Worm (Caenorhabditis elegans): ENCODE results near the gene egl-15.

DNA sequence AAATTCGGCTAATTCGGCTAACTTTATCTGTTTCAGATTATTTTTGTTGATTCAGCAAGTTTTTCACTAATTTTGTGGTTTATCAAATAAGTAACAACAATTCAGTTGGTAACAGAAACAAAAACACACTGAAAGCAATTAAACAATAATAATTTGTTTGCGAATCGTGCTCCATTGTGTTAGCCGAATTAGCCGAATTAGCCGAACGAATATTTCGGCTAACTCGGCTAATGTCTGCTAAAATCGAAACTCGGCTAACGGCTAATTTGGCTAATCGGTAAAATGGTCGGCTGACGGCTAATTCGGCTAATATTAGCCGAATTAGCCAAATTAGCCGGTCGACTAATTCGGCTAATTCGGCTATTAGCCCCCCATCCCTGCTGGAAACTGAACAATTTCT, 12.5 kb upstream of the egl-15 start:
- TF ChIP-seq ztf-11 (tag; optimal IDR thresholded peaks at IDR 0.05) (no peak), unc-62 (GFP tag; optimal IDR thresholded peaks at IDR 0.05) (no peak), lin-39 (tag; optimal IDR thresholded peaks at IDR 0.05) (no peak), nhr-77 (tag; optimal IDR thresholded peaks at IDR 0.05) (no peak), egl-27 (tag; optimal IDR thresholded peaks at IDR 0.05) (no peak), jun-1 (tag; optimal IDR thresholded peaks at IDR 0.05) (no peak), nhr-23 (tag; optimal IDR thresholded peaks at IDR 0.05) (no peak), snpc-4 (tag; optimal IDR thresholded peaks at IDR 0.05) (no peak), R02D3.7 (tag; optimal IDR thresholded peaks at IDR 0.05) (no peak), nhr-237 (tag; optimal IDR thresholded peaks at IDR 0.05) (no peak), ama-1 (optimal IDR thresholded peaks at IDR 0.05) (no peak), nhr-76 (tag; optimal IDR thresholded peaks at IDR 0.05) (no peak)

Data from whole organism, L3 larva.